Worm (Caenorhabditis elegans): ENCODE measurements around the gene C26B9.7.

The C26B9.7 gene

DNA sequence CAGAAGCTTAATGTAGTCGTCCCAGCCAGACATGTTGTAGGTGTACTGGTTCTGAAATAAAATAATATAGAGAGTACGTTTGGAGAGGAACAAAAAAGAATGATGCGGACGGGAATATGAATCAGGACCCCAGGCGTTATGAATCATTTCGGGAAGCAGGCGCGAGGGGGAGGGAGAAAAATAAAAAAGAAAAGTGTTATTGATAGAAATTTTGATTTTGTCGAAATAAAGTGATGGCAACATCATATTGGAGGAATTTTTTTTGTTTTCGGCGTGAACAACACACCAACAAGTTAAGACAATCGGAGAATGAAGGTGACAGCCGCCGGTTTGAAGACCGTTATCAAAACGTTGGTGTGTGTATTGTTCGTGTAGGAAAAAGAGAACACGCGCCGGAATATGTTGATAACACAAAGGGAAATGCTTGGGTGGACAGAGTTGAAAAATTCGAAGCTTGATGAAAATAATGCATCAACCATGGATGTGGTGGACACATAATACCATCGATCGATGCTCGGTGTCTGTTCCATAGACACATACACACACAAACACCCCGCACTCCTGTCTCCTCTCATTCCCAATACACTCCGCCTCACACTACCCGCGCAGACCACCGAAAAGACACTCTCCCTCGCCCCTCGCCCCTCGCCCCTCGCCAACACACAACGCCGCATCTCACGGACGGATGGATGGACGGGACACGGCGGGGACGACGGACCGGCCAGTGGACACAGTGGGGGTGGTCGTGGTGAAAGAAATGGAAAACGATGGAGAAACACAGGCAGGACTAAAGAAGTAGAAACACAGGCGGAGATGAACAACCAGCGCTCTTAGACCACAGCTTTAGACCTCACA, 12.1 kb downstream of the C26B9.7 start, which contains the start of gene pfn-2:
Gene pfn-2, minus strand, starts transcription at position 51 of the 855 bp plus-strand sequence.
- TF ChIP-seq nhr-237 (tag; optimal IDR thresholded peaks at IDR 0.05) (no peak), sup-37 (GFP tag; optimal IDR thresholded peaks at IDR 0.05) (no peak), nhr-11 (tag; optimal IDR thresholded peaks at IDR 0.05) (no peak), lin-35 (GFP tag; optimal IDR thresholded peaks at IDR 0.05) (peak in 1 of 2 experiments; percentile 4), isw-1 (GFP tag; IDR thresholded peaks at IDR 0.05) (no peak), nhr-47 (tag; optimal IDR thresholded peaks at IDR 0.05) (peak; percentile 23), nhr-90 (tag; optimal IDR thresholded peaks at IDR 0.05; ENCODE audit: poor library complexity) (peak; percentile 15), snu-23 (GFP tag; optimal IDR thresholded peaks at IDR 0.05) (peak; percentile 14), sox-4 (tag; optimal IDR thresholded peaks at IDR 0.05) (no peak), grh-1 (GFP tag; IDR thresholded peaks at IDR 0.05) (no peak), swsn-7 (tag; optimal IDR thresholded peaks at IDR 0.05) (peak; percentile 29), nhr-71 (tag; optimal IDR thresholded peaks at IDR 0.05) (peak; percentile 17), nhr-85 (tag) (peak; percentile 70), pax-3 (tag; optimal IDR thresholded peaks at IDR 0.05) (no peak), ceh-8 (GFP tag; optimal IDR thresholded peaks at IDR 0.05) (peak; percentile 14), ztf-11 (tag; optimal IDR thresholded peaks at IDR 0.05) (peak in 1 of 2 experiments; percentile 44), nhr-76 (tag; optimal IDR thresholded peaks at IDR 0.05) (no peak), ces-1 (GFP tag; optimal IDR thresholded peaks at IDR 0.05) (no peak), unc-62 (GFP tag; optimal IDR thresholded peaks at IDR 0.05) (no peak), lin-39 (tag; optimal IDR thresholded peaks at IDR 0.05) (no peak), mep-1 (tag; optimal IDR thresholded peaks at IDR 0.05) (no peak), ceh-82 (tag; optimal IDR thresholded peaks at IDR 0.05) (peak in 1 of 3 experiments; percentile 54), skn-1 (tag; optimal IDR thresholded peaks at IDR 0.05) (peak; percentile 42), lir-3 (tag; optimal IDR thresholded peaks at IDR 0.05; ENCODE audit: poor library complexity) (no peak), tlp-1 (tag; optimal IDR thresholded peaks at IDR 0.05) (no peak), lin-14 (GFP tag; optimal IDR thresholded peaks at IDR 0.05) (peak; percentile 83), rnt-1 (tag; optimal IDR thresholded peaks at IDR 0.05) (peak; percentile 50), lsy-2 (tag; optimal IDR thresholded peaks at IDR 0.05) (no peak), nhr-20 (tag; optimal IDR thresholded peaks at IDR 0.05) (peak; percentile 43), dsc-1 (tag; optimal IDR thresholded peaks at IDR 0.05) (peak; percentile 26), pqm-1 (tag; optimal IDR thresholded peaks at IDR 0.05) (no peak), elt-3 (tag; optimal IDR thresholded peaks at IDR 0.05) (no peak), snpc-4 (tag; optimal IDR thresholded peaks at IDR 0.05) (no peak), unc-86 (tag; optimal IDR thresholded peaks at IDR 0.05) (peak; percentile 13), aha-1 (tag; optimal IDR thresholded peaks at IDR 0.05) (no peak), hlh-4 (tag; optimal IDR thresholded peaks at IDR 0.05) (no peak), fos-1 (tag; optimal IDR thresholded peaks at IDR 0.05) (no peak), C16A3.4 (tag; optimal IDR thresholded peaks at IDR 0.05) (no peak), hpl-2 (GFP tag; optimal IDR thresholded peaks at IDR 0.05) (no peak), mab-9 (GFP tag; IDR thresholded peaks at IDR 0.05) (no peak), blmp-1 (tag; optimal IDR thresholded peaks at IDR 0.05) (peak; percentile 65), mdl-1 (tag; optimal IDR thresholded peaks at IDR 0.05) (peak in 1 of 2 experiments; percentile 11), egl-27 (tag; optimal IDR thresholded peaks at IDR 0.05) (no peak), efl-1 (optimal IDR thresholded peaks at IDR 0.05) (no peak), efl-1 (GFP tag; optimal IDR thresholded peaks at IDR 0.05 in 1 of 2) (no peak), irx-1 (tag; optimal IDR thresholded peaks at IDR 0.05) (no peak), ama-1 (optimal IDR thresholded peaks at IDR 0.05) (no peak), ceh-63 (GFP tag; optimal IDR thresholded peaks at IDR 0.05) (no peak), elt-2 (tag; optimal IDR thresholded peaks at IDR 0.05) (no peak), sptf-1 (tag; optimal IDR thresholded peaks at IDR 0.05) (no peak), C34B4.2 (tag; optimal IDR thresholded peaks at IDR 0.05) (no peak), dpl-1 (GFP tag; optimal IDR thresholded peaks at IDR 0.05) (no peak)

Measured in whole organism, L1 larva.